Fruit fly (Drosophila melanogaster) whole organism, wandering third instar larva: ENCODE results near the gene GCC185.

ENCODE experiments used
- Hr78 ChIP-seq: fragments of >200 bp; optimal IDR thresholded peaks from 2 replicates; lab custom pipeline; 2017; ENCODE audit warnings: missing biosample characterization, missing genetic modification characterization
- N ChIP-seq: fragments of >200 bp; optimal IDR thresholded peaks from 2 replicates; lab custom pipeline; 2018; ENCODE audit warnings: missing biosample characterization, missing external identifiers, missing genetic modification characterization
- OdsH ChIP-seq: fragments of 200-800 bp; sonication (Bioruptor generic); optimal IDR thresholded peaks from 2 replicates; lab custom pipeline; 2016; ENCODE audit warnings: missing biosample characterization, mild to moderate bottlenecking, missing genetic modification characterization
- Vsx2 ChIP-seq: fragments of 200-300, 225-300 bp; sonication (Bioruptor generic); optimal IDR thresholded peaks from 2 replicates; lab custom pipeline; 2018; ENCODE audit warnings: missing biosample characterization, missing genetic modification characterization; ENCODE audit not compliant: partially characterized antibody
- pan ChIP-seq: fragments of >200 bp; optimal IDR thresholded peaks from 2 replicates; lab custom pipeline; 2017
- woc ChIP-seq: sonication (Bioruptor generic); optimal IDR thresholded peaks from 2 replicates; lab custom pipeline; 2016; ENCODE audit warnings: missing biosample characterization, mild to moderate bottlenecking, missing genetic modification characterization

- TF ChIP-seq N (no peak), Hr78 (GFP tag; lab: Kevin White, UChicago) (no peak), Vsx2 (GFP tag; lab: Kevin White, UChicago) (no peak), pan (lab: Kevin White, UChicago) (no peak), OdsH (GFP tag; lab: Kevin White, UChicago) (no peak), woc (no peak)
Measured at dm6 chr3R:12006417-12006816, 4.2 kb upstream of the GCC185 start.
